Fruit fly (Drosophila melanogaster) whole organism, embryonic: ENCODE results near the gene Antp.

Experiments
- Bgb ChIP-seq: fragments of 200-800 bp; sonication (Bioruptor generic); IDR thresholded peaks from 2 replicates; pipeline ENCODE4 v1.3.6; 2022; ENCODE audit warnings: missing biosample characterization, missing genetic modification characterization; ENCODE audit not compliant: partially characterized antibody
- CG12659 ChIP-seq: fragments of 200-800 bp; sonication (Bioruptor generic); optimal IDR thresholded peaks from 3 replicates; lab custom pipeline; 2017; ENCODE audit warnings: mild to moderate bottlenecking, missing biosample characterization, missing genetic modification reagents, missing genetic modification characterization
- CG15696 ChIP-seq: fragments of 200-800 bp; sonication (Bioruptor generic); optimal IDR thresholded peaks from 2 replicates; lab custom pipeline; 2019; ENCODE audit warnings: missing biosample characterization, mild to moderate bottlenecking, missing genetic modification characterization, moderate library complexity
- CG18619 ChIP-seq: fragments of 200-800 bp; sonication (Bioruptor generic); optimal IDR thresholded peaks from 3 replicates; lab custom pipeline; 2017; ENCODE audit warnings: missing biosample characterization, mild to moderate bottlenecking, missing genetic modification characterization
- Camta ChIP-seq: fragments of 200-800 bp; sonication (Bioruptor generic); optimal IDR thresholded peaks from 2 replicates; lab custom pipeline; 2016; ENCODE audit warnings: missing biosample characterization, missing genetic modification characterization
- Kr ChIP-seq: fragments of 200-800 bp; sonication (Bioruptor generic); optimal IDR thresholded peaks from 2 replicates; lab custom pipeline; 2017; ENCODE audit warnings: missing biosample characterization, mild to moderate bottlenecking, missing genetic modification characterization
- Optix ChIP-seq: fragments of 200-800 bp; sonication (Bioruptor generic); IDR thresholded peaks from 3 replicates; pipeline ENCODE4 v1.3.6; 2022; ENCODE audit warnings: missing biosample characterization, missing genetic modification characterization
- fd64A ChIP-seq: fragments of 200-800 bp; sonication (Bioruptor generic); optimal IDR thresholded peaks from 3 replicates; lab custom pipeline; 2018; ENCODE audit warnings: missing biosample characterization, mild to moderate bottlenecking, missing genetic modification characterization
- insv ChIP-seq, 2 experiments: fragments of 200-800 bp; sonication (Bioruptor generic); optimal IDR thresholded peaks; 3 replicates each; lab custom pipeline; 2016 to 2018; ENCODE audit warnings: missing biosample characterization in 2 of 2, missing genetic modification characterization in 2 of 2
- jing ChIP-seq: fragments of 200-800 bp; sonication (Bioruptor generic); optimal IDR thresholded peaks from 2 replicates; lab custom pipeline; 2018; ENCODE audit warnings: missing biosample characterization, mild to moderate bottlenecking, missing genetic modification characterization
- lola ChIP-seq, 3 experiments: fragments of >200 bp in 2 of 3; fragments of 200-800 bp in 1 of 3; sonication (Bioruptor generic) in 1 of 3; optimal IDR thresholded peaks; 2 replicates each; lab custom pipeline; 2017 to 2019; ENCODE audit warnings: missing biosample characterization in 3 of 3, missing genetic modification characterization in 3 of 3, mild to moderate bottlenecking in 1 of 3, moderate library complexity in 1 of 3
- phol ChIP-seq: fragments of 200-800 bp; sonication (Bioruptor generic); optimal IDR thresholded peaks from 3 replicates; lab custom pipeline; 2018; ENCODE audit warnings: missing biosample characterization, mild to moderate bottlenecking, missing genetic modification characterization, moderate library complexity
- vvl ChIP-seq: fragments of 200-800 bp; sonication (Bioruptor generic); IDR thresholded peaks from 2 replicates; pipeline ENCODE4 v1.3.6; 2022; ENCODE audit warnings: missing biosample characterization, missing genetic modification characterization

- TF ChIP-seq vvl, result no peak
- no peak for TF ChIP-seq fd64A (GFP tag; lab: Kevin White, UChicago)
- TF ChIP-seq CG18619 (GFP tag; lab: Kevin White, UChicago), result no peak
- TF ChIP-seq CG12659 (GFP tag; lab: Kevin White, UChicago), result no peak
- TF ChIP-seq Optix (GFP tag; lab: Robert Waterston, UW), result no peak
- no peak for TF ChIP-seq lola (GFP tag; optimal IDR thresholded peaks at IDR 0.05; lab: Kevin White, UChicago)
- no peak for TF ChIP-seq jing
- TF ChIP-seq Camta (GFP tag; lab: Kevin White, UChicago), result no peak
- no peak for TF ChIP-seq phol
- TF ChIP-seq Kr (GFP tag; lab: Kevin White, UChicago), result no peak
- no peak for TF ChIP-seq insv (GFP tag; optimal IDR thresholded peaks at IDR 0.05; lab: Kevin White, UChicago)
- TF ChIP-seq CG15696 (tag; lab: Kevin White, UChicago), result no peak
- TF ChIP-seq Bgb, result no peak
Measured at dm6 chr3R:6904299-6904698, 94.7 kb downstream of the Antp start.
